Worm (Caenorhabditis elegans) whole organism, early embryonic: ENCODE results near the gene C34E10.10.

Experiments used
- hnd-1 ChIP-seq: sonication (generic microtip); optimal IDR thresholded peaks from 2 replicates; lab custom pipeline; 2016; ENCODE audit warnings: missing genetic modification characterization, missing compliant biosample characterization
- sea-1 ChIP-seq: fragments of 200-800 bp; sonication (Bioruptor generic); conservative IDR thresholded peaks from 2 replicates; pipeline ENCODE4 v1.3.6; 2022; ENCODE audit warnings: missing genetic modification characterization, missing compliant biosample characterization
- tbx-11 ChIP-seq: fragments of 200-800 bp; sonication (Bioruptor generic); IDR thresholded peaks from 2 replicates; pipeline ENCODE4 v1.3.6; 2022; ENCODE audit warnings: missing genetic modification characterization, missing compliant biosample characterization
- tra-4 ChIP-seq: sonication (generic microtip); optimal IDR thresholded peaks from 2 replicates; lab custom pipeline; 2017; ENCODE audit warnings: missing genetic modification characterization, missing compliant biosample characterization

DNA sequence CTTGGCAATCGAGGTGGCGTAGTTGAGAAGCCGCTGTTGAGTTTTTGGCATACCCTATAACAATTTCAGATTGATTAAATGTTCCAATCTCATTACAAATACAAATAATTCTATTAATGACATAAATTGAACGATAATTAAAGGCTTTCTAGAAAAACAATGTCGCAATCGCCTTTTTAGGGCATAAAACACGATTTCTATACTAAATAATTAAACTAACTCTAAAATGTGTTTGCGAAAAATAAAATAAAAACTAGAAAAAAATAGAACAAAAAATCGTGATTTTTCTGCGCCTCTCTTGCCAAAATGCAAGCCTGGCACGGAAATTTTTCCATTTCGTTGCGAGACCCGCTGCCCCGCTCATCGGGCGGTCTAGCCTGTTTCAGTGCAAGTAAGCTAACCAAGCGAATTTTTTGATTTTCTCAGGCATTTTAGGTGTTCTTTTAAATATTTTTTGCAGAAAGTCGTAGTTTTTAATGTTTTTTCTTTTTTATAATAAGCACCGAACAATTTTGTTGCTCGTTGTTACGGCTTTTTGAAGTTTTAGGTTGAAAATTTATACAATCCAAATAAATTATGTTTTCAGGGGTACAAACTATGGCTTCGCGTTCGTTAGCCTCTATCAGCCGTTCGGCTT, at the start of gene C34E10.10, which contains the start of the genes C34E10.12 and atp-2:
- TF ChIP-seq sea-1 (GFP tag; lab: Robert Waterston, UW) (no peak), tra-4 (tag; lab: Kevin White, UChicago) (no peak), hnd-1 (tag; lab: Kevin White, UChicago) (no peak), tbx-11 (GFP tag; lab: Robert Waterston, UW) (no peak)
